Fruit fly (Drosophila melanogaster) whole organism: Measurements from ENCODE around the gene Sema5c.

Experiments
- CG8478 ChIP-seq: fragments of >200 bp; optimal IDR thresholded peaks from 2 replicates; lab custom pipeline; 2018; ENCODE audit warnings: inconsistent platforms
- Dll ChIP-seq: fragments of >200 bp; optimal IDR thresholded peaks from 2 replicates; lab custom pipeline; 2017
- EcR ChIP-seq, 2 experiments: fragments of >200 bp; optimal IDR thresholded peaks; 2 replicates each; lab custom pipeline; 2017; ENCODE audit warnings: missing biosample characterization in 2 of 2, missing genetic modification characterization in 2 of 2, missing genetic modification reagents in 2 of 2
- pan ChIP-seq: fragments of >200 bp; optimal IDR thresholded peaks from 2 replicates; lab custom pipeline; 2017
- psq ChIP-seq: fragments of >200 bp; optimal IDR thresholded peaks from 2 replicates; lab custom pipeline; 2017
- usp ChIP-seq: fragments of >200 bp; optimal IDR thresholded peaks from 2 replicates; lab custom pipeline; 2017; ENCODE audit warnings: missing biosample characterization, missing genetic modification characterization, mixed read lengths

DNA sequence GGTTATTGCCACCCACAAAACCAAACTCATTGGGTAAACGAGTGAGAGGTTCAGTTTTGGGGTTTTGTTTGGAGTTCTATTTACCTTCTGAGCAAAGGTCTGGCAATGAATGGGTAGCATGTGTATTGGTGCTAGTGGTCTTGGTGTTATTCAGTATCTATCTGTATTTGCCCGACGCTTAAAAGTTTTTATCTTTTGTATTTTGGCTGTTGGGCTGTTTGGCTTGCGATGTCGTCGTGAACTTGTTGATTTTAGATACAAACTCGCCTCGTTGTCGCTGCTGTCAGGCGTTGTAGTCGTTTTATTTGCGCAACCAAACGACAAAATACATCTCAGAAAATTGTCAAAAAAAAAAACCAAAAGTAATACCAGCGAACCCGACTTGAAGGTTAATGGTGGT, 36.2 kb downstream of the Sema5c start:
- no peak for TF ChIP-seq Dll (lab: Kevin White, UChicago)
- no peak for TF ChIP-seq psq
- TF ChIP-seq usp (GFP tag; lab: Kevin White, UChicago): no peak
- TF ChIP-seq CG8478: no peak
- no peak for TF ChIP-seq pan (lab: Kevin White, UChicago)
- TF ChIP-seq EcR (GFP tag; optimal IDR thresholded peaks at IDR 0.05; lab: Kevin White, UChicago): no peak
